Fruit fly (Drosophila melanogaster) whole organism, prepupa: ENCODE results near the gene nyo.

Experiments
- Blimp-1 ChIP-seq: fragments of 200-800 bp; sonication (Bioruptor generic); optimal IDR thresholded peaks from 3 replicates; lab custom pipeline; 2017; ENCODE audit warnings: missing biosample characterization, missing genetic modification characterization, mild to moderate bottlenecking, moderate library complexity, missing genetic modification reagents
- CG10631 ChIP-seq: fragments of 200-800 bp; sonication (Bioruptor generic); optimal IDR thresholded peaks from 2 replicates; lab custom pipeline; 2016; ENCODE audit warnings: missing biosample characterization, missing genetic modification characterization
- CG11294 ChIP-seq: fragments of 200-800 bp; sonication (Bioruptor generic); IDR thresholded peaks from 2 replicates; pipeline ENCODE4 v1.3.6; 2022; ENCODE audit warnings: missing biosample characterization, missing genetic modification characterization
- CG11762 ChIP-seq: fragments of 200-800 bp; sonication (Bioruptor generic); optimal IDR thresholded peaks from 3 replicates; lab custom pipeline; 2016; ENCODE audit warnings: missing biosample characterization, missing genetic modification characterization; ENCODE audit not compliant: insufficient read depth
- CG15336 ChIP-seq: fragments of 200-800 bp; sonication (Bioruptor generic); IDR thresholded peaks from 2 replicates; pipeline ENCODE4 v1.3.6; 2022; ENCODE audit warnings: missing biosample characterization, missing genetic modification characterization
- CG16779 ChIP-seq: fragments of 200-800 bp; sonication (Bioruptor generic); optimal IDR thresholded peaks from 3 replicates; lab custom pipeline; 2017; ENCODE audit warnings: missing biosample characterization, mild to moderate bottlenecking, missing genetic modification characterization
- CG31627 ChIP-seq: fragments of 200-800 bp; sonication (Bioruptor generic); optimal IDR thresholded peaks from 3 replicates; lab custom pipeline; 2016; ENCODE audit warnings: missing biosample characterization, missing genetic modification characterization
- CG32006 ChIP-seq: fragments of 200-800 bp; sonication (Bioruptor generic); optimal IDR thresholded peaks from 3 replicates; lab custom pipeline; 2017; ENCODE audit warnings: missing biosample characterization, mild to moderate bottlenecking, missing genetic modification characterization
- CG6163 ChIP-seq: fragments of 200-800 bp; sonication (Bioruptor generic); IDR thresholded peaks from 3 replicates; pipeline ENCODE4 v1.3.6; 2022; ENCODE audit warnings: missing biosample characterization, missing genetic modification characterization
- CG6792 ChIP-seq: fragments of 200-800 bp; sonication (Bioruptor generic); optimal IDR thresholded peaks from 3 replicates; lab custom pipeline; 2016; ENCODE audit warnings: missing biosample characterization, missing genetic modification characterization
- CG6808 ChIP-seq: fragments of 200-800 bp; sonication (Bioruptor generic); optimal IDR thresholded peaks from 3 replicates; lab custom pipeline; 2017; ENCODE audit warnings: missing biosample characterization, missing genetic modification characterization, mild to moderate bottlenecking, moderate library complexity, missing genetic modification reagents
- CG6854 ChIP-seq: fragments of 200-800 bp; sonication (Bioruptor generic); optimal IDR thresholded peaks from 2 replicates; lab custom pipeline; 2017; ENCODE audit warnings: missing biosample characterization, mild to moderate bottlenecking, missing genetic modification characterization
- CG7368 ChIP-seq: fragments of 200-800 bp; sonication (Bioruptor generic); optimal IDR thresholded peaks from 3 replicates; lab custom pipeline; 2016; ENCODE audit warnings: missing biosample characterization, missing genetic modification characterization
- CG8119 ChIP-seq: fragments of 200-800 bp; sonication (Bioruptor generic); IDR thresholded peaks from 3 replicates; pipeline ENCODE4 v1.3.6; 2022; ENCODE audit warnings: missing biosample characterization, missing genetic modification characterization
- CG8319 ChIP-seq: fragments of 200-800 bp; sonication (Bioruptor generic); optimal IDR thresholded peaks from 3 replicates; lab custom pipeline; 2016; ENCODE audit warnings: missing biosample characterization, missing genetic modification characterization
- CG8632 ChIP-seq: fragments of 200-800 bp; sonication (Bioruptor generic); optimal IDR thresholded peaks from 3 replicates; lab custom pipeline; 2016; ENCODE audit warnings: missing biosample characterization, missing genetic modification characterization
- Hr38 ChIP-seq: sonication (Bioruptor generic); optimal IDR thresholded peaks from 2 replicates; lab custom pipeline; 2016; ENCODE audit warnings: missing biosample characterization, missing genetic modification characterization
- Hr4 ChIP-seq: fragments of 200-800 bp; sonication (Bioruptor generic); optimal IDR thresholded peaks from 3 replicates; lab custom pipeline; 2016; ENCODE audit warnings: missing biosample characterization, missing genetic modification characterization
- Sox102F ChIP-seq: fragments of 200-800 bp; sonication (Bioruptor generic); optimal IDR thresholded peaks from 2 replicates; lab custom pipeline; 2016; ENCODE audit warnings: missing biosample characterization, mild to moderate bottlenecking, missing genetic modification characterization
- Sox15 ChIP-seq: fragments of 200-800 bp; sonication (Bioruptor generic); optimal IDR thresholded peaks from 3 replicates; lab custom pipeline; 2016; ENCODE audit warnings: missing biosample characterization, missing genetic modification characterization
- acj6 ChIP-seq: fragments of 200-800 bp; sonication (Bioruptor generic); optimal IDR thresholded peaks from 3 replicates; lab custom pipeline; 2016; ENCODE audit warnings: missing biosample characterization, missing genetic modification characterization
- cyc ChIP-seq: fragments of 200-800 bp; sonication (Bioruptor generic); optimal IDR thresholded peaks from 3 replicates; lab custom pipeline; 2016; ENCODE audit warnings: missing biosample characterization, missing genetic modification characterization
- esn ChIP-seq: fragments of 200-800 bp; sonication (Bioruptor generic); optimal IDR thresholded peaks from 2 replicates; lab custom pipeline; 2016; ENCODE audit warnings: missing biosample characterization, mild to moderate bottlenecking, missing genetic modification characterization, moderate library complexity
- fkh ChIP-seq: fragments of 200-800 bp; sonication (Bioruptor generic); optimal IDR thresholded peaks from 3 replicates; lab custom pipeline; 2017; ENCODE audit warnings: missing biosample characterization, mild to moderate bottlenecking, missing genetic modification characterization, moderate library complexity
- net ChIP-seq: fragments of 200-800 bp; sonication (Bioruptor generic); optimal IDR thresholded peaks from 3 replicates; lab custom pipeline; 2016; ENCODE audit warnings: missing biosample characterization, missing genetic modification characterization
- pdm3 ChIP-seq: fragments of 200-800 bp; sonication (Bioruptor generic); optimal IDR thresholded peaks from 3 replicates; lab custom pipeline; 2016; ENCODE audit warnings: missing biosample characterization, missing genetic modification characterization
- salr ChIP-seq, 2 experiments: fragments of 200-800 bp; sonication (Bioruptor generic); optimal IDR thresholded peaks; 3 replicates each; lab custom pipeline; 2016 to 2018; ENCODE audit warnings: missing biosample characterization in 2 of 2, missing genetic modification characterization in 2 of 2, mild to moderate bottlenecking in 1 of 2
- ss ChIP-seq, 2 experiments: fragments of 200-800 bp; sonication (Bioruptor generic); optimal IDR thresholded peaks; 2 replicates in 1 of 2; 3 replicates in 1 of 2; lab custom pipeline; 2017 to 2018; ENCODE audit warnings: mild to moderate bottlenecking in 2 of 2, missing biosample characterization in 2 of 2, missing genetic modification characterization in 2 of 2, moderate library complexity in 1 of 2
- svp ChIP-seq: fragments of 200-800 bp; sonication (Bioruptor generic); peaks from one replicate; lab custom pipeline; 2016; ENCODE audit warnings: missing biosample characterization, missing genetic modification characterization
- vri ChIP-seq: fragments of 200-800 bp; sonication (Bioruptor generic); optimal IDR thresholded peaks from 3 replicates; lab custom pipeline; 2016; ENCODE audit warnings: missing biosample characterization, mild to moderate bottlenecking, missing genetic modification characterization

The nyo gene

dm6 chr3R:31603655-31604054 lies 60.8 kb downstream of the nyo start:
- TF ChIP-seq fkh (GFP tag; lab: Kevin White, UChicago) = peak; percentile 88
- no peak for TF ChIP-seq Blimp-1
- TF ChIP-seq Hr4 = no peak
- TF ChIP-seq CG15336 (GFP tag; lab: Robert Waterston, UW) = no peak
- TF ChIP-seq CG10631 (GFP tag; lab: Kevin White, UChicago) = no peak
- no peak for TF ChIP-seq CG16779 (tag; lab: Kevin White, UChicago)
- TF ChIP-seq pdm3 (GFP tag; lab: Kevin White, UChicago) = no peak
- no peak for TF ChIP-seq CG6792 (GFP tag; lab: Kevin White, UChicago)
- TF ChIP-seq, all 60 proteins: peak for 1

- no peak for TF ChIP-seq Sox102F (GFP tag; lab: Kevin White, UChicago)
- TF ChIP-seq net (GFP tag; lab: Kevin White, UChicago) = no peak
- TF ChIP-seq svp (GFP tag; lab: Kevin White, UChicago) = peak; percentile 87
- no peak for TF ChIP-seq esn (GFP tag; lab: Kevin White, UChicago)
- no peak for TF ChIP-seq salr (GFP tag; optimal IDR thresholded peaks at IDR 0.05; lab: Kevin White, UChicago)
These were observed 61.7 kb downstream of the nyo start for dm6 chr3R:31604409-31605116.

dm6 chr3R:31605117-31605432 lies 62.2 kb downstream of the nyo start:
- TF ChIP-seq CG6163 (no peak), svp (GFP tag; lab: Kevin White, UChicago) (peak; percentile 81), CG6808 (GFP tag; lab: Kevin White, UChicago) (no peak), CG32006 (no peak), Sox15 (GFP tag; lab: Kevin White, UChicago) (no peak)

dm6 chr3R:31605790-31606189 lies 63.0 kb downstream of the nyo start:
- TF ChIP-seq CG6854 (GFP tag; lab: Kevin White, UChicago) = no peak
- TF ChIP-seq CG31627 = no peak
- TF ChIP-seq CG16779 (tag; lab: Kevin White, UChicago) = no peak
- TF ChIP-seq vri = no peak
- TF ChIP-seq cyc (GFP tag; lab: Kevin White, UChicago) = no peak
- no peak for TF ChIP-seq CG32006
- peak; percentile 18 for TF ChIP-seq Blimp-1
- TF ChIP-seq CG7368 (GFP tag; lab: Kevin White, UChicago) = no peak
- no peak for TF ChIP-seq CG8119 (GFP tag; lab: Robert Waterston, UW)
- no peak for TF ChIP-seq CG11762 (GFP tag; lab: Kevin White, UChicago)
- no peak for TF ChIP-seq CG8319
- TF ChIP-seq Hr38 = no peak
- no peak for TF ChIP-seq CG11294
- peak; percentile 83 for TF ChIP-seq svp (GFP tag; lab: Kevin White, UChicago)
- TF ChIP-seq ss (GFP tag; optimal IDR thresholded peaks at IDR 0.05; lab: Kevin White, UChicago) = no peak

- TF ChIP-seq CG8632 (GFP tag; lab: Kevin White, UChicago) (no peak), svp (GFP tag; lab: Kevin White, UChicago) (peak; percentile 57)
These were observed 63.7 kb downstream of the nyo start for dm6 chr3R:31606242-31607143.

- TF ChIP-seq svp (GFP tag; lab: Kevin White, UChicago) (peak; percentile 62), acj6 (GFP tag; lab: Kevin White, UChicago) (no peak), vri (peak; percentile 87)
These were observed 64.5 kb downstream of the nyo start for dm6 chr3R:31607287-31607849.
